Worm (Caenorhabditis elegans) whole organism, L4 larva: Measurements from ENCODE around the gene rpn-6.2.

Experiments
- F26F4.8 ChIP-seq: fragments of 200-800 bp; sonication (Bioruptor generic); conservative IDR thresholded peaks from 2 replicates; pipeline ENCODE4 v1.3.6; 2022; ENCODE audit warnings: missing genetic modification characterization, missing compliant biosample characterization
- T20F7.1 ChIP-seq: fragments of 200-800 bp; sonication (Bioruptor generic); optimal IDR thresholded peaks from 2 replicates; lab custom pipeline; 2018; ENCODE audit warnings: mild to moderate bottlenecking, missing genetic modification characterization, missing compliant biosample characterization
- Y5F2A.4 ChIP-seq: fragments of 200-800 bp; sonication (Bioruptor generic); optimal IDR thresholded peaks from 2 replicates; lab custom pipeline; 2018; ENCODE audit warnings: mild to moderate bottlenecking, missing genetic modification characterization, missing compliant biosample characterization
- aha-1 ChIP-seq: fragments of 150-350 bp; peaks from one replicate; lab custom pipeline; 2014; ENCODE audit warnings: missing biosample characterization, missing genetic modification characterization
- aly-2 ChIP-seq: sonication (generic microtip); optimal IDR thresholded peaks from 2 replicates; lab custom pipeline; 2018; ENCODE audit warnings: missing biosample characterization, missing genetic modification characterization
- attf-4 ChIP-seq: sonication (generic microtip); optimal IDR thresholded peaks from 3 replicates; lab custom pipeline; 2017; ENCODE audit warnings: missing biosample characterization, missing genetic modification characterization
- ceh-82 ChIP-seq: sonication (generic microtip); optimal IDR thresholded peaks from 2 replicates; lab custom pipeline; 2017; ENCODE audit warnings: missing biosample characterization, missing genetic modification characterization
- ces-1 ChIP-seq: fragments of 150-350 bp; sonication (generic microtip); optimal IDR thresholded peaks from 4 replicates; lab custom pipeline; 2014; ENCODE audit warnings: missing biosample characterization, missing genetic modification reagents, missing genetic modification characterization
- ctbp-1 ChIP-seq: fragments of 200-800 bp; sonication (Bioruptor generic); IDR thresholded peaks from 2 replicates; pipeline ENCODE4 v1.3.6; 2022; ENCODE audit warnings: missing genetic modification reagents, missing genetic modification characterization, missing compliant biosample characterization
- dmd-6 ChIP-seq: fragments of 200-800 bp; sonication (Bioruptor generic); IDR thresholded peaks from 2 replicates; pipeline ENCODE4 v1.3.6; 2022; ENCODE audit warnings: missing genetic modification reagents, missing genetic modification characterization, missing compliant biosample characterization
- dpl-1 ChIP-seq: fragments of 150-350 bp; optimal IDR thresholded peaks from 2 replicates; lab custom pipeline; 2014; ENCODE audit warnings: missing biosample characterization, missing genetic modification reagents, missing genetic modification characterization
- dve-1 ChIP-seq: sonication (generic microtip); optimal IDR thresholded peaks from 2 replicates; lab custom pipeline; 2017; ENCODE audit warnings: antibody characterized with exemption, mild to moderate bottlenecking, missing genetic modification characterization, missing compliant biosample characterization; ENCODE audit not compliant: insufficient read depth
- egl-43 ChIP-seq: fragments of 200-800 bp; sonication (Bioruptor generic); IDR thresholded peaks from 2 replicates; pipeline ENCODE4 v1.3.6; 2022; ENCODE audit warnings: missing genetic modification reagents, missing genetic modification characterization, missing compliant biosample characterization
- fos-1 ChIP-seq: fragments of 150-350 bp; optimal IDR thresholded peaks from 2 replicates; lab custom pipeline; 2014; ENCODE audit warnings: missing biosample characterization, missing genetic modification characterization
- gei-8 ChIP-seq: fragments of 200-800 bp; sonication (Bioruptor generic); optimal IDR thresholded peaks from 2 replicates; lab custom pipeline; 2018; ENCODE audit warnings: mild to moderate bottlenecking, missing genetic modification characterization, missing compliant biosample characterization
- hif-1 ChIP-seq, 2 experiments: sonication (generic microtip); optimal IDR thresholded peaks; 2 replicates each; lab custom pipeline; 2016 to 2017; ENCODE audit warnings: missing compliant biosample characterization in 2 of 2, missing genetic modification characterization in 2 of 2, missing genetic modification reagents in 2 of 2, missing genotype in 2 of 2, mild to moderate bottlenecking in 1 of 2
- hlh-30 ChIP-seq: sonication (generic microtip); optimal IDR thresholded peaks from 2 replicates; lab custom pipeline; 2017; ENCODE audit warnings: antibody characterized with exemption, mild to moderate bottlenecking, missing genetic modification characterization, missing compliant biosample characterization; ENCODE audit not compliant: insufficient read depth
- hmg-1.1 ChIP-seq: fragments of 200-800 bp; sonication (Bioruptor generic); IDR thresholded peaks from 2 replicates; pipeline ENCODE4 v1.3.6; 2022; ENCODE audit warnings: missing genetic modification reagents, missing genetic modification characterization, missing compliant biosample characterization
- jun-1 ChIP-seq: fragments of 150-350 bp; optimal IDR thresholded peaks from 2 replicates; lab custom pipeline; 2014; ENCODE audit warnings: missing biosample characterization, missing genetic modification reagents, missing genetic modification characterization
- lim-7 ChIP-seq: fragments of 200-800 bp; sonication (Bioruptor generic); IDR thresholded peaks from 2 replicates; pipeline ENCODE4 v1.3.6; 2022; ENCODE audit warnings: missing genetic modification characterization, missing compliant biosample characterization
- lin-13 ChIP-seq: fragments of 150-350 bp; optimal IDR thresholded peaks from 2 replicates; lab custom pipeline; 2014; ENCODE audit warnings: missing biosample characterization, missing genetic modification reagents, missing genetic modification characterization
- lin-15B ChIP-seq: fragments of 150-350 bp; sonication (generic microtip); optimal IDR thresholded peaks from 3 replicates; lab custom pipeline; 2014; ENCODE audit warnings: missing biosample characterization, missing genetic modification characterization
- lin-29 ChIP-seq: fragments of 200-800 bp; sonication (Bioruptor generic); IDR thresholded peaks from 2 replicates; pipeline ENCODE4 v1.3.6; 2022; ENCODE audit warnings: missing genetic modification reagents, missing genetic modification characterization, missing compliant biosample characterization
- lin-38 ChIP-seq: fragments of 200-800 bp; sonication (Bioruptor generic); IDR thresholded peaks from 2 replicates; pipeline ENCODE4 v1.3.6; 2022; ENCODE audit warnings: missing genetic modification reagents, missing genetic modification characterization, missing compliant biosample characterization
- lir-3 ChIP-seq: sonication (generic microtip); optimal IDR thresholded peaks from 2 replicates; lab custom pipeline; 2016; ENCODE audit warnings: mild to moderate bottlenecking, missing genetic modification characterization, missing compliant biosample characterization
- lsy-2 ChIP-seq, 2 experiments: fragments of 150-350 bp in 1 of 2; sonication (generic microtip) in 1 of 2; optimal IDR thresholded peaks; 2 replicates each; lab custom pipeline; 2014 to 2017; ENCODE audit warnings: missing biosample characterization in 2 of 2, missing genetic modification characterization in 2 of 2
- madf-5 ChIP-seq, 2 experiments: fragments of 200-800 bp; sonication (Bioruptor generic); IDR thresholded peaks; 2 replicates each; pipeline ENCODE4 v1.3.6; 2022; ENCODE audit warnings: missing compliant biosample characterization in 2 of 2, missing genetic modification characterization in 2 of 2
- mdl-1 ChIP-seq, 2 experiments: fragments of 150-350 bp in 1 of 2; sonication (generic microtip) in 1 of 2; optimal IDR thresholded peaks; 2 replicates each; lab custom pipeline; 2014 to 2017; ENCODE audit warnings: missing biosample characterization in 2 of 2, missing genetic modification characterization in 2 of 2
- mdt-29 ChIP-seq: fragments of 200-800 bp; sonication (Bioruptor generic); IDR thresholded peaks from 2 replicates; pipeline ENCODE4 v1.3.6; 2022; ENCODE audit warnings: missing genetic modification reagents, missing genetic modification characterization, missing compliant biosample characterization
- mxl-3 ChIP-seq: fragments of 200-800 bp; sonication (Bioruptor generic); optimal IDR thresholded peaks from 2 replicates; lab custom pipeline; 2018; ENCODE audit warnings: mild to moderate bottlenecking, missing genetic modification characterization, missing compliant biosample characterization
- nhr-11 ChIP-seq: fragments of 150-350 bp; optimal IDR thresholded peaks from 2 replicates; lab custom pipeline; 2014; ENCODE audit warnings: missing biosample characterization, missing genetic modification characterization
- nhr-111 ChIP-seq: fragments of 200-800 bp; sonication (Bioruptor generic); optimal IDR thresholded peaks from 2 replicates; lab custom pipeline; 2018; ENCODE audit warnings: mild to moderate bottlenecking, missing genetic modification characterization, missing compliant biosample characterization
- nhr-28 ChIP-seq: fragments of 150-350 bp; optimal IDR thresholded peaks from 2 replicates; lab custom pipeline; 2014; ENCODE audit warnings: missing biosample characterization, missing genetic modification characterization
- nhr-42 ChIP-seq: fragments of 200-800 bp; sonication (Bioruptor generic); IDR thresholded peaks from 2 replicates; pipeline ENCODE4 v1.3.6; 2022; ENCODE audit warnings: missing genetic modification characterization, missing compliant biosample characterization
- nhr-48 ChIP-seq: sonication (generic microtip); optimal IDR thresholded peaks from 2 replicates; lab custom pipeline; 2016; ENCODE audit warnings: mild to moderate bottlenecking, missing genetic modification characterization, missing compliant biosample characterization
- nhr-6 ChIP-seq: fragments of 150-350 bp; optimal IDR thresholded peaks from 2 replicates; lab custom pipeline; 2014; ENCODE audit warnings: missing biosample characterization, missing genetic modification characterization
- nhr-77 ChIP-seq: fragments of 150-350 bp; optimal IDR thresholded peaks from 2 replicates; lab custom pipeline; 2014; ENCODE audit warnings: missing biosample characterization, missing genetic modification characterization
- pha-4 ChIP-seq, 2 experiments: fragments of 150-350 bp in 1 of 2; fragments of 200-800 bp in 1 of 2; sonication (Bioruptor generic) in 1 of 2; IDR thresholded peaks in 1 of 2; optimal IDR thresholded peaks in 1 of 2; 2 replicates each; pipeline versions ENCODE4 v1.3.6 to Lab custom; 2014 to 2022; ENCODE audit warnings: missing genetic modification characterization in 2 of 2, missing genetic modification reagents in 2 of 2, missing biosample characterization in 1 of 2, missing compliant biosample characterization in 1 of 2
- php-3 ChIP-seq: fragments of 200-800 bp; sonication (Bioruptor generic); IDR thresholded peaks from 2 replicates; pipeline ENCODE4 v1.3.6; 2022; ENCODE audit warnings: missing genetic modification reagents, missing genetic modification characterization, missing compliant biosample characterization
- pqm-1 ChIP-seq: sonication (generic microtip); optimal IDR thresholded peaks from 2 replicates; lab custom pipeline; 2017; ENCODE audit warnings: missing biosample characterization, missing genetic modification characterization
- rbr-2 ChIP-seq: sonication (generic microtip); optimal IDR thresholded peaks from 2 replicates; lab custom pipeline; 2016; ENCODE audit warnings: missing genotype, missing genetic modification characterization, missing compliant biosample characterization
- snpc-1.2 ChIP-seq: fragments of 200-800 bp; sonication (Bioruptor generic); IDR thresholded peaks from 2 replicates; pipeline ENCODE4 v1.3.6; 2022; ENCODE audit warnings: missing genetic modification reagents, missing genetic modification characterization, missing compliant biosample characterization
- spr-1 ChIP-seq: sonication (generic microtip); optimal IDR thresholded peaks from 2 replicates; lab custom pipeline; 2016; ENCODE audit warnings: mild to moderate bottlenecking, missing genetic modification characterization, missing compliant biosample characterization
- tag-97 ChIP-seq: fragments of 200-800 bp; sonication (Bioruptor generic); IDR thresholded peaks from 2 replicates; pipeline ENCODE4 v1.3.6; 2022; ENCODE audit warnings: missing genetic modification characterization, missing compliant biosample characterization
- tra-1 ChIP-seq: fragments of 200-800 bp; sonication (Bioruptor generic); IDR thresholded peaks from 2 replicates; pipeline ENCODE4 v1.3.6; 2022; ENCODE audit warnings: missing genetic modification reagents, missing genetic modification characterization, missing compliant biosample characterization
- unc-39 ChIP-seq: sonication (generic microtip); optimal IDR thresholded peaks from 2 replicates; lab custom pipeline; 2017; ENCODE audit warnings: missing biosample characterization, missing genetic modification characterization
- zag-1 ChIP-seq: fragments of 150-350 bp; optimal IDR thresholded peaks from 2 replicates; lab custom pipeline; 2014; ENCODE audit warnings: missing biosample characterization, missing genetic modification characterization
- zfp-3 ChIP-seq: fragments of 200-800 bp; sonication (Bioruptor generic); conservative IDR thresholded peaks from 2 replicates; pipeline ENCODE4 v1.3.6; 2022; ENCODE audit warnings: missing genetic modification reagents, missing genetic modification characterization, missing compliant biosample characterization
- zip-2 ChIP-seq: fragments of 150-350 bp; optimal IDR thresholded peaks from 2 replicates; lab custom pipeline; 2014; ENCODE audit warnings: missing biosample characterization, missing genetic modification characterization

The rpn-6.2 gene

DNA sequence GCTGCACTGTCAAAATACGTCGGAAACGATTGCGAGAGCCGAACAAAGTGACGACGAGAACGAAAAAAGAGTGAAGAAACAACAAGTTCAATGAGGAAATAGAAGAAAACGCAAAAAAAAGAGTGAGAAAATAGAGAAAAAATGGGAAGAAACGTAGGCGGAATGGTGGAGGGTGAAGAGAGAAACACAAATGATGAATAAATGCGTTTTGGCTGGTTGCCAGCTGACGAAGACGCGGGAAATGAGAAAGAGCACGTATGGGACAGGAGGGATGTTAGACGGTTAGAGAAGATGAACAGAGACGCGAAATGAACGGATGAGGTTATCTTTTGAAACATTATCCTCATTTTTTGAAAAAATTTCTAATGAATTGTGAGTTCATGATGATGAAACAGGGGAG is 16.8 kb downstream of the rpn-6.2 start (continued):
- TF ChIP-seq lsy-2 (tag; optimal IDR thresholded peaks at IDR 0.05; lab: Kevin White, UChicago) (peak; percentile 35 to 83), ces-1 (peak; percentile 15), aha-1 (tag; lab: Kevin White, UChicago) (peak; percentile 98), spr-1 (tag; lab: Kevin White, UChicago) (no peak), php-3 (GFP tag; lab: Robert Waterston, UW) (no peak), dpl-1 (GFP tag; lab: Kevin White, UChicago) (peak; percentile 43), lin-38 (GFP tag; lab: Robert Waterston, UW) (peak; percentile 15; the same call in 1 of the 2 replicates), lin-29 (GFP tag; lab: Robert Waterston, UW) (peak; percentile 40; the same call in 1 of the 2 replicates), zip-2 (tag; lab: Kevin White, UChicago) (no peak), nhr-6 (tag; lab: Kevin White, UChicago) (no peak), F26F4.8 (no peak), nhr-28 (tag; lab: Kevin White, UChicago) (peak; percentile 46), mxl-3 (GFP tag; lab: Kevin White, UChicago) (peak; percentile 44), hif-1 (tag; optimal IDR thresholded peaks at IDR 0.05; lab: Kevin White, UChicago) (peak in 1 of 2 experiments; percentile 76), ceh-82 (tag; lab: Kevin White, UChicago) (no peak), unc-39 (tag; lab: Kevin White, UChicago) (no peak), dmd-6 (peak; percentile 72), dve-1 (tag; lab: Kevin White, UChicago) (peak; percentile 34), rbr-2 (tag; lab: Kevin White, UChicago) (peak; percentile 57), mdl-1 (tag; optimal IDR thresholded peaks at IDR 0.05; lab: Kevin White, UChicago) (peak in 1 of 2 experiments; percentile 49), nhr-42 (GFP tag; lab: Robert Waterston, UW) (no peak), hmg-1.1 (GFP tag; lab: Robert Waterston, UW) (peak; percentile 62)

DNA sequence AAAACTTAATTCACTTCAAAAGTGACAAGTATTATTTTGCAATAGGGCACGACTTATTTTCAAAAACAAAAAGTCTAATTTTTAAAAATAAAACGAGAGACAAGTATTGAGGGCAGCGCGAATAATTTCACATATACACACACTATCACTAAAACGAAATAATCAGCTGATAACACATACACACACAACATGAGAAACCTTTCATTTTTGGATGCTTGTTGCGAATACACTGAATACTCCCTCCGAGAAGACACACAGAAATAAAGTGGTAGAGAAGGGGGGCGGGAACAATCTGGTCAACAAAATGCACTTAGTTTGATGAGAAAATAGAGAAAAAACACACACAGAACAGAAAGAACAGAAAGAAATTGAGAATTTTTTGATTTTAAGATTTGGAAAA is 17.4 kb downstream of the rpn-6.2 start:
- peak; percentile 20 for TF ChIP-seq T20F7.1 (GFP tag; lab: Kevin White, UChicago)
- TF ChIP-seq mdl-1 (tag; optimal IDR thresholded peaks at IDR 0.05; lab: Kevin White, UChicago), result no peak
- TF ChIP-seq lir-3 (tag; lab: Kevin White, UChicago), result no peak
- TF ChIP-seq aha-1 (tag; lab: Kevin White, UChicago), result no peak
- TF ChIP-seq lim-7 (GFP tag; lab: Robert Waterston, UW), result 0 out of 2 replicates have a peak, but pooled peaks have one; percentile 14
- TF ChIP-seq attf-4 (tag; lab: Kevin White, UChicago), result no peak
- peak; percentile 4 for TF ChIP-seq dve-1 (tag; lab: Kevin White, UChicago)
- TF ChIP-seq pqm-1, result peak; percentile 72
- no peak for TF ChIP-seq jun-1 (tag; lab: Kevin White, UChicago)
- TF ChIP-seq mdt-29 (GFP tag; lab: Robert Waterston, UW), result no peak
- TF ChIP-seq zfp-3, result no peak
- TF ChIP-seq Y5F2A.4 (GFP tag; lab: Kevin White, UChicago), result no peak
- TF ChIP-seq nhr-111, result no peak
- no peak for TF ChIP-seq lin-13 (GFP tag; lab: Kevin White, UChicago)
- no peak for TF ChIP-seq zag-1 (tag; lab: Kevin White, UChicago)
- no peak for TF ChIP-seq php-3 (GFP tag; lab: Robert Waterston, UW)
- TF ChIP-seq gei-8 (GFP tag; lab: Kevin White, UChicago), result no peak
- TF ChIP-seq nhr-77, result no peak
- no peak for TF ChIP-seq aly-2
- no peak for TF ChIP-seq nhr-6 (tag; lab: Kevin White, UChicago)
- no peak for TF ChIP-seq nhr-11 (tag; lab: Kevin White, UChicago)
- TF ChIP-seq tra-1 (GFP tag; lab: Robert Waterston, UW), result no peak
- TF ChIP-seq tag-97 (GFP tag; lab: Robert Waterston, UW), result no peak
- no peak for TF ChIP-seq snpc-1.2 (GFP tag; lab: Robert Waterston, UW)
- TF ChIP-seq lin-29 (GFP tag; lab: Robert Waterston, UW), result no peak
- TF ChIP-seq lin-15B (tag; lab: Kevin White, UChicago), result no peak
- TF ChIP-seq madf-5 (GFP tag; IDR thresholded peaks at IDR 0.05; lab: Robert Waterston, UW), result no peak
- no peak for TF ChIP-seq ctbp-1 (GFP tag; lab: Robert Waterston, UW)
- TF ChIP-seq F26F4.8, result no peak
- TF ChIP-seq egl-43, result no peak
- no peak for TF ChIP-seq pha-4 (GFP tag; IDR thresholded peaks at IDR 0.05; lab: Robert Waterston, UW)
- no peak for TF ChIP-seq pha-4 (tag; optimal IDR thresholded peaks at IDR 0.05; lab: Kevin White, UChicago)
- no peak for TF ChIP-seq ces-1
- no peak for TF ChIP-seq nhr-48 (tag; lab: Kevin White, UChicago)
- no peak for TF ChIP-seq hmg-1.1 (GFP tag; lab: Robert Waterston, UW)
- no peak for TF ChIP-seq fos-1 (tag; lab: Kevin White, UChicago)
- peak; percentile 10 for TF ChIP-seq hlh-30 (tag; lab: Kevin White, UChicago)
- no peak for TF ChIP-seq hif-1 (tag; optimal IDR thresholded peaks at IDR 0.05; lab: Kevin White, UChicago)
